Worm (Caenorhabditis elegans): ENCODE results near the gene amt-4.

The amt-4 gene

DNA sequence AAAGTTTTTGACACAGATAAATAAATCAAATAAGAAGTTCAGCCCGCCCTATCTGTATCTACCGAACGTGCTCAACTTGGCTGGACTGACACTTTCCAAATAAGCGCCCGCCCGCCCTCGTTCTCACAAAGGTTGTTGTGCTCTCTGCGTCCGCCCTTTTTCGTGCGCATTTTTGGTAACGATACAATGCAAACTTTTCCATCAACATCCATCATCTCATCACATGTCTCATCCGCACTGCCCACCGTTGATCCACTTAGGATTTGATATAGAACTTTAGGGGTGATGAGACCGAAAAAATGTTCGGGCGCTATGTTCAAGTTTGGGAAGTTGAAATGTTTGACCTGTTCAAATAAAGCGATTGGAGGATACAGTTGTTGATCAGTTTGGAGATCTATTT, 20.5 kb downstream of the amt-4 start, which contains the start of gene C05E11.7:
C05E11.7 (minus strand) TSS at position 101 of the 400 bp plus-strand sequence.
- TF ChIP-seq fkh-10 (GFP tag; optimal IDR thresholded peaks at IDR 0.05) (no peak), lsy-12 (tag; optimal IDR thresholded peaks at IDR 0.05) (no peak), nhr-67 (tag; optimal IDR thresholded peaks at IDR 0.05) (no peak), ztf-11 (tag; optimal IDR thresholded peaks at IDR 0.05) (no peak), egl-27 (tag; optimal IDR thresholded peaks at IDR 0.05) (no peak), egl-5 (tag; optimal IDR thresholded peaks at IDR 0.05) (no peak), nhr-76 (tag; optimal IDR thresholded peaks at IDR 0.05) (no peak), elt-1 (tag; optimal IDR thresholded peaks at IDR 0.05) (no peak), nhr-77 (tag; optimal IDR thresholded peaks at IDR 0.05) (no peak), nhr-28 (tag; optimal IDR thresholded peaks at IDR 0.05) (no peak), nhr-25 (tag; optimal IDR thresholded peaks at IDR 0.05) (no peak)

- no peak for TF ChIP-seq ceh-9 (tag; optimal IDR thresholded peaks at IDR 0.05)
- TF ChIP-seq nhr-12 (tag; optimal IDR thresholded peaks at IDR 0.05): no peak
- no peak for TF ChIP-seq lsy-12 (tag; optimal IDR thresholded peaks at IDR 0.05)
- no peak for TF ChIP-seq nhr-76 (tag; optimal IDR thresholded peaks at IDR 0.05)
- no peak for TF ChIP-seq elt-3 (tag; optimal IDR thresholded peaks at IDR 0.05)
- TF ChIP-seq mml-1 (tag; optimal IDR thresholded peaks at IDR 0.05): no peak
- TF ChIP-seq pha-4 (tag; optimal IDR thresholded peaks at IDR 0.05): no peak
- TF ChIP-seq nhr-11 (tag; optimal IDR thresholded peaks at IDR 0.05): no peak
- TF ChIP-seq lin-15B (tag; optimal IDR thresholded peaks at IDR 0.05): no peak
- TF ChIP-seq egl-27 (tag; optimal IDR thresholded peaks at IDR 0.05): no peak
Measured at ce11 chrX:4586617-4587016, 21.5 kb downstream of the amt-4 start, which contains the start of gene C05E11.2. C05E11.2 (plus strand) TSS chrX:4586917.

DNA sequence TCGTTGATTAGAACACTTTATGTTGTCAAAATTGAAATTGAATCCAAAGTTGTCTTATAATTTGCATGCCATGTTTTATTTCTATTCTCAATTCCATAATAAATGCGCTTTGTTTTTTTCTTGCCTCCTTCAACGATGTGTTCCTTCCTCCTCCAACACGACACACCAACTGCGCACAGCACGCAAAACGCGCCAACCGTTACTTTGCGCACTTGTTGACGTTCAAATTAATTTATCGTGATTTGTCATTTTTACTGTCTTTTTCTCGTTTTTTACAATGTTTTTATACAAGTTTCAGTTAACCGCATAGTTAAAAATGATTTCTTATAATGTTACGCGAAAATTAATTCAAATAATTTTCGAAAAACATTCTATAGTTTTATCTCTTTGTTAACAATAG, 22.8 kb downstream of the amt-4 start:
- TF ChIP-seq ztf-4 (tag; optimal IDR thresholded peaks at IDR 0.05) (no peak), snpc-4 (tag; optimal IDR thresholded peaks at IDR 0.05) (no peak), zag-1 (tag; optimal IDR thresholded peaks at IDR 0.05) (no peak), nhr-11 (tag; optimal IDR thresholded peaks at IDR 0.05) (no peak), nhr-43 (tag; optimal IDR thresholded peaks at IDR 0.05; ENCODE audit: poor library complexity, severe bottlenecking) (no peak), lin-15B (tag; optimal IDR thresholded peaks at IDR 0.05) (peak; percentile 44), jun-1 (tag; optimal IDR thresholded peaks at IDR 0.05) (no peak), elt-2 (tag; optimal IDR thresholded peaks at IDR 0.05) (peak; percentile 12), sea-2 (GFP tag; optimal IDR thresholded peaks at IDR 0.05) (no peak), pqm-1 (tag; optimal IDR thresholded peaks at IDR 0.05) (no peak), egl-5 (tag; optimal IDR thresholded peaks at IDR 0.05) (peak; percentile 13), ceh-28 (tag; optimal IDR thresholded peaks at IDR 0.05) (peak; percentile 2), eor-1 (tag; optimal IDR thresholded peaks at IDR 0.05) (no peak), nfya-1 (tag; optimal IDR thresholded peaks at IDR 0.05; ENCODE audit: insufficient read depth) (peak; percentile 54), fkh-10 (GFP tag; optimal IDR thresholded peaks at IDR 0.05) (no peak), egl-27 (tag; optimal IDR thresholded peaks at IDR 0.05) (no peak), aly-2 (tag; optimal IDR thresholded peaks at IDR 0.05) (no peak), tbx-2 (tag; optimal IDR thresholded peaks at IDR 0.05) (no peak), ZK546.5 (tag; optimal IDR thresholded peaks at IDR 0.05) (no peak), mml-1 (tag; optimal IDR thresholded peaks at IDR 0.05) (no peak), nhr-25 (tag; optimal IDR thresholded peaks at IDR 0.05) (peak; percentile 59), ceh-9 (tag; optimal IDR thresholded peaks at IDR 0.05) (no peak), nhr-23 (tag; optimal IDR thresholded peaks at IDR 0.05) (peak; percentile 53), unc-39 (tag; optimal IDR thresholded peaks at IDR 0.05) (no peak), fos-1 (tag; optimal IDR thresholded peaks at IDR 0.05) (no peak), hmg-11 (tag; optimal IDR thresholded peaks at IDR 0.05) (peak; percentile 55), pha-4 (tag; optimal IDR thresholded peaks at IDR 0.05) (peak; percentile 61), ceh-16 (tag; optimal IDR thresholded peaks at IDR 0.05) (no peak), fkh-2 (tag; optimal IDR thresholded peaks at IDR 0.05) (no peak), R02D3.7 (tag; optimal IDR thresholded peaks at IDR 0.05) (no peak), unc-62 (GFP tag; optimal IDR thresholded peaks at IDR 0.05) (no peak), elt-1 (tag; optimal IDR thresholded peaks at IDR 0.05) (no peak)

Data from whole organism, L3 larva.